Worm (Caenorhabditis elegans): ENCODE measurements around the gene F42G2.5.

ce11 chrII:2438180-2438579 lies 20.4 kb upstream of the F42G2.5 start:
- no peak for TF ChIP-seq him-1 (tag; optimal IDR thresholded peaks at IDR 0.05)
- no peak for TF ChIP-seq dao-5 (tag; optimal IDR thresholded peaks at IDR 0.05)
- no peak for TF ChIP-seq W03F9.2 (tag; optimal IDR thresholded peaks at IDR 0.05)
